Worm (Caenorhabditis elegans): ENCODE results near the gene F23B12.4.

- TF ChIP-seq nhr-23 (tag; optimal IDR thresholded peaks at IDR 0.05) = no peak
- TF ChIP-seq eor-1 (tag; optimal IDR thresholded peaks at IDR 0.05) = no peak
- no peak for TF ChIP-seq unc-62 (GFP tag; optimal IDR thresholded peaks at IDR 0.05)
Observed at ce11 chrV:14464368-14464767, 23.4 kb downstream of the F23B12.4 start, which contains the start of gene F08H9.4.

Data from whole organism, L3 larva.